Fruit fly (Drosophila melanogaster) Kc167 (cell line): ENCODE measurements around the gene Nmd3.

Experiments
- Myc ChIP-seq: fragments of >200 bp; optimal IDR thresholded peaks from 2 replicates; lab custom pipeline; 2017; ENCODE audit warnings: missing external identifiers
- Sin3A ChIP-seq: fragments of >200 bp; optimal IDR thresholded peaks from 2 replicates; lab custom pipeline; 2018; ENCODE audit warnings: missing external identifiers
- h ChIP-seq: fragments of >200 bp; optimal IDR thresholded peaks from 3 replicates; lab custom pipeline; 2018; ENCODE audit warnings: missing external identifiers
- insv ChIP-seq: fragments of >200 bp; optimal IDR thresholded peaks from 3 replicates; lab custom pipeline; 2018; ENCODE audit warnings: missing external identifiers
- psq ChIP-seq: fragments of >200 bp; optimal IDR thresholded peaks from 2 replicates; lab custom pipeline; 2017; ENCODE audit warnings: missing external identifiers
- ttk ChIP-seq: sonication (Bioruptor generic); optimal IDR thresholded peaks from 2 replicates; lab custom pipeline; 2017; ENCODE audit warnings: missing external identifiers

DNA sequence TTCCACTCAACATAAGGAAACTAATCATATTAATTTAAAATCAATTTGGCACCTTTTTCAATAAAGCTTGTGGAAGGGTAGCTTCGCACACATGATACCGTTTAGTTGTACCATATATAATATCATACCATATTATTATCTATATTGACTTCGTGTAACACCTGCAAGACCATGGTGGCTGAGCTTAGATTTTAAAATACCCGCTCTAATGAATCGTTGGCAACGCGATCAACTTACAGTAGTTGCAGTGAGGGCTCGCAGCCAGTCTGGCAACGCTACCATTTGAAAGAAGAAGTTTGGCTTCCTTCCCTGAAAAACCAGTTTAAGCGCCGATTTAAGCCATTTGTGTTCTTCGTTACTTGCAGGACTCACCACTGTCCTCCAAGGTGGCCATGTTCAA lies 14.0 kb downstream of the Nmd3 start:
- TF ChIP-seq ttk (lab: Kevin White, UChicago) = no peak
- TF ChIP-seq h (lab: Kevin White, UChicago) = no peak
- no peak for TF ChIP-seq insv
- no peak for TF ChIP-seq psq (lab: Kevin White, UChicago)
- TF ChIP-seq Myc (lab: Kevin White, UChicago) = no peak
- TF ChIP-seq Sin3A (lab: Kevin White, UChicago) = no peak
